Fruit fly (Drosophila melanogaster): ENCODE data around the gene Hsc70-4.

Gene Hsc70-4

dm6 chr3R:15262710-15263672 lies 20.5 kb downstream of the Hsc70-4 start, which contains the start of the genes eIF2gamma and Set (continued):
- TF ChIP-seq Xbp1 (GFP tag; optimal IDR thresholded peaks at IDR 0.05) (peak; percentile 49), CG6654 (GFP tag; optimal IDR thresholded peaks at IDR 0.05) (no peak), pum (GFP tag; optimal IDR thresholded peaks at IDR 0.05) (no peak), CG17912 (GFP tag; optimal IDR thresholded peaks at IDR 0.05) (peak; percentile 33), CG12659 (GFP tag; optimal IDR thresholded peaks at IDR 0.05) (peak; percentile 68), CG18764 (GFP tag; optimal IDR thresholded peaks at IDR 0.05) (no peak), CG15073 (GFP tag; optimal IDR thresholded peaks at IDR 0.05) (no peak), CG13775 (GFP tag; optimal IDR thresholded peaks at IDR 0.05) (peak; percentile 11), grau (tag; optimal IDR thresholded peaks at IDR 0.05) (no peak), nerfin-2 (GFP tag; IDR thresholded peaks at IDR 0.05; ENCODE audit: partially characterized antibody) (peak; percentile 98), Stat92E (GFP tag; optimal IDR thresholded peaks at IDR 0.05) (peak in 1 of 3 experiments; percentile 56), amos (GFP tag; IDR thresholded peaks at IDR 0.05; ENCODE audit: partially characterized antibody) (peak; percentile 99), croc (GFP tag; conservative IDR thresholded peaks at IDR 0.05) (no peak), Gsc (GFP tag; IDR thresholded peaks at IDR 0.05) (no peak), zen2 (GFP tag; IDR thresholded peaks at IDR 0.05; ENCODE audit: partially characterized antibody) (peak; percentile 98), CG2129 (GFP tag; IDR thresholded peaks at IDR 0.05; ENCODE audit: partially characterized antibody) (peak; percentile 88), vvl (GFP tag; IDR thresholded peaks at IDR 0.05) (peak; percentile 52), bab2 (GFP tag; optimal IDR thresholded peaks at IDR 0.05) (peak; percentile 26), CG18262 (tag; optimal IDR thresholded peaks at IDR 0.05) (no peak), pan (optimal IDR thresholded peaks at IDR 0.05) (no peak), pan (GFP tag; optimal IDR thresholded peaks at IDR 0.05 in 1 of 2, IDR thresholded peaks at IDR 0.05 in 1 of 2) (peak in 1 of 2 experiments; percentile 20), slbo (GFP tag; IDR thresholded peaks at IDR 0.05) (peak; percentile 72), gsb (GFP tag; IDR thresholded peaks at IDR 0.05) (no peak), CG9932 (GFP tag; IDR thresholded peaks at IDR 0.05) (peak; percentile 87), kni (GFP tag; optimal IDR thresholded peaks at IDR 0.05) (no peak), B-H2 (GFP tag; optimal IDR thresholded peaks at IDR 0.05) (peak; percentile 74), trem (tag; optimal IDR thresholded peaks at IDR 0.05) (peak; percentile 74), sug (tag; optimal IDR thresholded peaks at IDR 0.05) (no peak), Sox100B (GFP tag; optimal IDR thresholded peaks at IDR 0.05) (no peak), HmgZ (tag; optimal IDR thresholded peaks at IDR 0.05) (peak; percentile 85), bbx (GFP tag; IDR thresholded peaks at IDR 0.05; ENCODE audit: partially characterized antibody) (peak; percentile 99), CG3281 (GFP tag; optimal IDR thresholded peaks at IDR 0.05) (no peak), chinmo (GFP tag; IDR thresholded peaks at IDR 0.05; ENCODE audit: partially characterized antibody) (peak; percentile 95), psq (GFP tag; optimal IDR thresholded peaks at IDR 0.05) (no peak), da (GFP tag; optimal IDR thresholded peaks at IDR 0.05) (no peak), fd3F (GFP tag; optimal IDR thresholded peaks at IDR 0.05) (no peak), CG33213 (GFP tag; optimal IDR thresholded peaks at IDR 0.05) (peak; percentile 3), Antp (GFP tag; optimal IDR thresholded peaks at IDR 0.05) (peak; percentile 47), hb (GFP tag; IDR thresholded peaks at IDR 0.05; ENCODE audit: partially characterized antibody) (peak; percentile 98), BEAF-32 (GFP tag; optimal IDR thresholded peaks at IDR 0.05) (peak; percentile 97), Sry-δ (GFP tag; optimal IDR thresholded peaks at IDR 0.05) (peak; percentile 92), aop (GFP tag; IDR thresholded peaks at IDR 0.05) (no peak), CG10543 (GFP tag; optimal IDR thresholded peaks at IDR 0.05) (peak; percentile 29), fru (optimal IDR thresholded peaks at IDR 0.05) (no peak), Atf6 (GFP tag; IDR thresholded peaks at IDR 0.05) (0 out of 2 replicates have a peak, but pooled peaks have one; percentile 42), CG16813 (GFP tag; IDR thresholded peaks at IDR 0.05; ENCODE audit: partially characterized antibody) (peak; percentile 98), Gug (GFP tag; IDR thresholded peaks at IDR 0.05) (peak; percentile 58; the same call in 1 of the 4 replicates), mam (GFP tag; optimal IDR thresholded peaks at IDR 0.05) (peak; percentile 58)
